Worm (Caenorhabditis elegans): Measurements from ENCODE around the gene F35A5.5.

ce11 chrX:3823869-3824268 is 28.3 kb upstream of the F35A5.5 start:
- TF ChIP-seq ztf-11 (tag; optimal IDR thresholded peaks at IDR 0.05) (no peak), unc-62 (GFP tag; optimal IDR thresholded peaks at IDR 0.05) (no peak), mep-1 (tag; optimal IDR thresholded peaks at IDR 0.05) (no peak), egl-27 (tag; optimal IDR thresholded peaks at IDR 0.05) (no peak), lin-13 (GFP tag; optimal IDR thresholded peaks at IDR 0.05) (no peak), vab-15 (tag; optimal IDR thresholded peaks at IDR 0.05) (no peak)

All from whole organism, L1 larva.